Worm (Caenorhabditis elegans) whole organism, midembryonic: ENCODE results near the gene F19H8.2.

Source experiments
- T22C8.4 ChIP-seq: fragments of 200-800 bp; sonication (Bioruptor generic); IDR thresholded peaks from 2 replicates; pipeline ENCODE4 v1.3.6; 2022; ENCODE audit warnings: missing genetic modification characterization, missing compliant biosample characterization
- flt-1 ChIP-seq: fragments of 200-800 bp; sonication (Bioruptor generic); IDR thresholded peaks from 2 replicates; pipeline ENCODE4 v1.3.6; 2022; ENCODE audit warnings: missing genetic modification characterization, missing compliant biosample characterization
- klf-2 ChIP-seq: fragments of 200-800 bp; sonication (Bioruptor generic); conservative IDR thresholded peaks from 2 replicates; pipeline ENCODE4 v1.3.6; 2022; ENCODE audit warnings: missing genetic modification reagents, missing genetic modification characterization, missing compliant biosample characterization
- ref-1 ChIP-seq: fragments of 200-800 bp; sonication (Bioruptor generic); conservative IDR thresholded peaks from 2 replicates; pipeline ENCODE4 v1.3.6; 2022; ENCODE audit warnings: missing genetic modification reagents, missing genetic modification characterization, missing compliant biosample characterization

ce11 chrII:14619806-14620205, 14.1 kb upstream of the F19H8.2 start:
- TF ChIP-seq ref-1 (GFP tag; lab: Robert Waterston, UW) = no peak
- no peak for TF ChIP-seq flt-1 (GFP tag; lab: Robert Waterston, UW)
- no peak for TF ChIP-seq klf-2 (GFP tag; lab: Robert Waterston, UW)
- TF ChIP-seq T22C8.4 (GFP tag; lab: Robert Waterston, UW) = no peak
